Worm (Caenorhabditis elegans) whole organism, L1 larva: ENCODE results near the gene F49E10.2.

ENCODE experiments used
- C04F5.9 ChIP-seq: sonication (generic microtip); optimal IDR thresholded peaks from 2 replicates; lab custom pipeline; 2016; ENCODE audit warnings: missing genetic modification characterization, missing compliant biosample characterization
- C16A3.4 ChIP-seq: fragments of 150-350 bp; optimal IDR thresholded peaks from 2 replicates; lab custom pipeline; 2014; ENCODE audit warnings: missing biosample characterization, missing genetic modification characterization
- F16B12.6 ChIP-seq: fragments of 150-350 bp; optimal IDR thresholded peaks from 2 replicates; lab custom pipeline; 2014; ENCODE audit warnings: missing biosample characterization, missing genetic modification characterization
- aha-1 ChIP-seq: fragments of 150-350 bp; optimal IDR thresholded peaks from 2 replicates; lab custom pipeline; 2014; ENCODE audit warnings: missing biosample characterization, missing genetic modification characterization
- alr-1 ChIP-seq: fragments of 200-800 bp; sonication (Bioruptor generic); optimal IDR thresholded peaks from 2 replicates; lab custom pipeline; 2018; ENCODE audit warnings: borderline replicate concordance, mild to moderate bottlenecking, missing genetic modification characterization, missing compliant biosample characterization
- aly-2 ChIP-seq: fragments of 150-350 bp; optimal IDR thresholded peaks from 2 replicates; lab custom pipeline; 2014; ENCODE audit warnings: missing biosample characterization, missing genetic modification characterization
- ama-1 ChIP-seq: fragments of 150-350 bp; optimal IDR thresholded peaks from 2 replicates; lab custom pipeline; 2014
- ceh-82 ChIP-seq, 3 experiments: fragments of 150-350 bp in 1 of 3; sonication (generic microtip) in 2 of 3; optimal IDR thresholded peaks; 2 replicates each; lab custom pipeline; 2014 to 2017; ENCODE audit warnings: missing biosample characterization in 3 of 3, missing genetic modification characterization in 3 of 3
- ceh-88 ChIP-seq: fragments of 200-800 bp; sonication (Bioruptor generic); IDR thresholded peaks from 2 replicates; pipeline ENCODE4 v1.3.6; 2022; ENCODE audit warnings: missing genetic modification characterization, missing compliant biosample characterization
- ceh-90 ChIP-seq: sonication (generic microtip); optimal IDR thresholded peaks from 2 replicates; lab custom pipeline; 2016; ENCODE audit warnings: missing genetic modification characterization, missing compliant biosample characterization
- ces-1 ChIP-seq: fragments of 150-350 bp; optimal IDR thresholded peaks from 2 replicates; lab custom pipeline; 2014; ENCODE audit warnings: missing biosample characterization, missing genetic modification reagents, missing genetic modification characterization
- dpl-1 ChIP-seq, 3 experiments: fragments of 150-350 bp in 2 of 3; sonication (generic microtip) in 1 of 3; optimal IDR thresholded peaks; 2 replicates each; lab custom pipeline; 2014 to 2017; ENCODE audit warnings: missing biosample characterization in 3 of 3, missing genetic modification characterization in 3 of 3, missing genetic modification reagents in 3 of 3
- efl-3 ChIP-seq: fragments of 200-800 bp; sonication (Bioruptor generic); optimal IDR thresholded peaks from 2 replicates; lab custom pipeline; 2018; ENCODE audit warnings: mild to moderate bottlenecking, missing genetic modification characterization, missing compliant biosample characterization
- egl-27 ChIP-seq, 2 experiments: fragments of 150-350 bp in 1 of 2; sonication (generic microtip); optimal IDR thresholded peaks; 3 replicates each; lab custom pipeline; 2017 to 2018; ENCODE audit warnings: missing biosample characterization in 2 of 2, missing genetic modification characterization in 2 of 2, missing genetic modification reagents in 2 of 2
- ets-5 ChIP-seq: fragments of 200-800 bp; sonication (Bioruptor generic); IDR thresholded peaks from 2 replicates; pipeline ENCODE4 v1.3.6; 2022; ENCODE audit warnings: missing genetic modification characterization, missing compliant biosample characterization
- fkh-10 ChIP-seq: sonication (generic microtip); optimal IDR thresholded peaks from 2 replicates; lab custom pipeline; 2017; ENCODE audit warnings: missing biosample characterization, missing genetic modification reagents, missing genetic modification characterization
- fos-1 ChIP-seq: fragments of 150-350 bp; optimal IDR thresholded peaks from 2 replicates; lab custom pipeline; 2014; ENCODE audit warnings: missing biosample characterization, missing genetic modification characterization
- grh-1 ChIP-seq: fragments of 200-800 bp; sonication (Bioruptor generic); IDR thresholded peaks from 2 replicates; pipeline ENCODE4 v1.3.6; 2022; ENCODE audit warnings: missing genetic modification reagents, missing genetic modification characterization, missing compliant biosample characterization
- hlh-4 ChIP-seq: sonication (generic microtip); optimal IDR thresholded peaks from 2 replicates; lab custom pipeline; 2016; ENCODE audit warnings: mild to moderate bottlenecking, missing genetic modification characterization, missing compliant biosample characterization
- isw-1 ChIP-seq: fragments of 200-800 bp; sonication (Bioruptor generic); IDR thresholded peaks from 2 replicates; pipeline ENCODE4 v1.3.6; 2022; ENCODE audit warnings: missing genetic modification characterization, missing compliant biosample characterization
- lin-13 ChIP-seq: fragments of 150-350 bp; optimal IDR thresholded peaks from 2 replicates; lab custom pipeline; 2014; ENCODE audit warnings: missing biosample characterization, missing genetic modification reagents, missing genetic modification characterization
- lin-14 ChIP-seq: fragments of 200-800 bp; sonication (Bioruptor generic); optimal IDR thresholded peaks from 2 replicates; lab custom pipeline; 2018; ENCODE audit warnings: mild to moderate bottlenecking, missing genetic modification characterization, moderate library complexity, missing compliant biosample characterization
- lin-15B ChIP-seq: fragments of 150-350 bp; sonication (generic microtip); optimal IDR thresholded peaks from 3 replicates; lab custom pipeline; 2014; ENCODE audit warnings: missing biosample characterization, missing genetic modification characterization
- lir-3 ChIP-seq: sonication (generic microtip); optimal IDR thresholded peaks from 2 replicates; lab custom pipeline; 2016; ENCODE audit warnings: mild to moderate bottlenecking, missing genetic modification characterization, moderate library complexity, missing compliant biosample characterization; ENCODE audit not compliant: poor library complexity
- mab-9 ChIP-seq: fragments of 200-800 bp; sonication (Bioruptor generic); IDR thresholded peaks from 2 replicates; pipeline ENCODE4 v1.3.6; 2022; ENCODE audit warnings: missing genetic modification reagents, missing genetic modification characterization, missing compliant biosample characterization
- mef-2 ChIP-seq: fragments of 150-350 bp; optimal IDR thresholded peaks from 2 replicates; lab custom pipeline; 2014; ENCODE audit warnings: missing biosample characterization, missing genetic modification characterization
- mep-1 ChIP-seq: fragments of 150-350 bp; optimal IDR thresholded peaks from 2 replicates; lab custom pipeline; 2014; ENCODE audit warnings: missing biosample characterization, missing genetic modification characterization
- nhr-11 ChIP-seq: fragments of 150-350 bp; optimal IDR thresholded peaks from 2 replicates; lab custom pipeline; 2014; ENCODE audit warnings: missing biosample characterization, missing genetic modification characterization
- nhr-12 ChIP-seq: sonication (generic microtip); optimal IDR thresholded peaks from 2 replicates; lab custom pipeline; 2017; ENCODE audit warnings: missing biosample characterization, missing genetic modification characterization
- nhr-19 ChIP-seq: fragments of 200-800 bp; sonication (Bioruptor generic); conservative IDR thresholded peaks from 2 replicates; pipeline ENCODE4 v1.3.6; 2022; ENCODE audit warnings: missing genetic modification characterization, missing compliant biosample characterization
- nhr-237 ChIP-seq: fragments of 150-350 bp; optimal IDR thresholded peaks from 2 replicates; lab custom pipeline; 2014; ENCODE audit warnings: missing biosample characterization, missing genetic modification characterization
- nhr-47 ChIP-seq: sonication (generic microtip); optimal IDR thresholded peaks from 2 replicates; lab custom pipeline; 2016; ENCODE audit warnings: mild to moderate bottlenecking, missing genetic modification characterization, moderate library complexity, missing compliant biosample characterization
- nhr-84 ChIP-seq: sonication (generic microtip); optimal IDR thresholded peaks from 2 replicates; lab custom pipeline; 2017; ENCODE audit warnings: missing biosample characterization, missing genetic modification characterization
- nhr-85 ChIP-seq: sonication (generic microtip); peaks from one replicate; lab custom pipeline; 2016; ENCODE audit warnings: missing genetic modification characterization, inconsistent platforms, missing compliant biosample characterization
- pax-3 ChIP-seq: fragments of 200-800 bp; sonication (Bioruptor generic); optimal IDR thresholded peaks from 2 replicates; lab custom pipeline; 2018; ENCODE audit warnings: mild to moderate bottlenecking, missing genetic modification characterization, moderate library complexity, missing compliant biosample characterization
- pqm-1 ChIP-seq: sonication (generic microtip); optimal IDR thresholded peaks from 3 replicates; lab custom pipeline; 2017; ENCODE audit warnings: missing biosample characterization, missing genetic modification characterization
- snpc-4 ChIP-seq: fragments of 150-350 bp; optimal IDR thresholded peaks from 2 replicates; lab custom pipeline; 2014; ENCODE audit warnings: missing biosample characterization, missing genetic modification characterization
- sox-4 ChIP-seq: sonication (generic microtip); optimal IDR thresholded peaks from 2 replicates; lab custom pipeline; 2016; ENCODE audit warnings: missing genetic modification characterization, missing compliant biosample characterization
- sptf-1 ChIP-seq: fragments of 150-350 bp; optimal IDR thresholded peaks from 2 replicates; lab custom pipeline; 2014; ENCODE audit warnings: missing biosample characterization, missing genetic modification characterization
- swsn-7 ChIP-seq: sonication (generic microtip); optimal IDR thresholded peaks from 2 replicates; lab custom pipeline; 2016; ENCODE audit warnings: missing genetic modification characterization, missing compliant biosample characterization
- tbx-2 ChIP-seq: sonication (generic microtip); optimal IDR thresholded peaks from 2 replicates; lab custom pipeline; 2016; ENCODE audit warnings: missing genetic modification characterization, missing compliant biosample characterization
- unc-130 ChIP-seq: fragments of 150-350 bp; optimal IDR thresholded peaks from 2 replicates; lab custom pipeline; 2017; ENCODE audit warnings: missing biosample characterization, missing genetic modification characterization, inconsistent platforms
- unc-30 ChIP-seq: sonication (generic microtip); optimal IDR thresholded peaks from 2 replicates; lab custom pipeline; 2017; ENCODE audit warnings: missing biosample characterization, missing genetic modification characterization
- unc-62 ChIP-seq: fragments of 150-350 bp; optimal IDR thresholded peaks from 2 replicates; lab custom pipeline; 2014; ENCODE audit warnings: missing biosample characterization, missing genetic modification reagents, missing genetic modification characterization
- unc-86 ChIP-seq: sonication (generic microtip); optimal IDR thresholded peaks from 2 replicates; lab custom pipeline; 2016; ENCODE audit warnings: missing genetic modification characterization, missing compliant biosample characterization
- unc-98 ChIP-seq: fragments of 200-800 bp; sonication (Bioruptor generic); IDR thresholded peaks from 2 replicates; pipeline ENCODE4 v1.3.6; 2022; ENCODE audit warnings: missing genetic modification characterization, missing compliant biosample characterization
- zag-1 ChIP-seq: fragments of 150-350 bp; optimal IDR thresholded peaks from 2 replicates; lab custom pipeline; 2014; ENCODE audit warnings: missing biosample characterization, missing genetic modification characterization
- zip-4 ChIP-seq: fragments of 200-800 bp; sonication (Bioruptor generic); optimal IDR thresholded peaks from 2 replicates; lab custom pipeline; 2018; ENCODE audit warnings: mild to moderate bottlenecking, missing genetic modification characterization, moderate library complexity, missing compliant biosample characterization
- ztf-11 ChIP-seq, 2 experiments: sonication (generic microtip); optimal IDR thresholded peaks; 2 replicates each; lab custom pipeline; 2016 to 2017; ENCODE audit warnings: missing genetic modification characterization in 2 of 2, missing biosample characterization in 1 of 2, missing compliant biosample characterization in 1 of 2
- ztf-4 ChIP-seq: fragments of 150-350 bp; optimal IDR thresholded peaks from 2 replicates; lab custom pipeline; 2014; ENCODE audit warnings: missing biosample characterization, missing genetic modification characterization

The F49E10.2 gene

ce11 chrX:5875567-5875966 lies 14.6 kb upstream of the F49E10.2 start, which contains the start of gene F49E10.4:
F49E10.4 (plus strand) TSS chrX:5875867.
- no peak for TF ChIP-seq sox-4 (tag; lab: Kevin White, UChicago)
- no peak for TF ChIP-seq lir-3 (tag; lab: Kevin White, UChicago)
- TF ChIP-seq lin-15B (tag; lab: Kevin White, UChicago): no peak
- no peak for TF ChIP-seq mab-9
- no peak for TF ChIP-seq unc-86 (tag; lab: Kevin White, UChicago)

ce11 chrX:5877039-5877438 lies 13.1 kb upstream of the F49E10.2 start:
- TF ChIP-seq fkh-10 (GFP tag; lab: Kevin White, UChicago) (peak; percentile 28), unc-130 (tag; lab: Kevin White, UChicago) (no peak), aha-1 (tag; lab: Kevin White, UChicago) (no peak), lin-14 (GFP tag; lab: Kevin White, UChicago) (peak; percentile 20), nhr-84 (tag; lab: Kevin White, UChicago) (no peak), ama-1 (no peak), ets-5 (GFP tag; lab: Robert Waterston, UW) (no peak), mep-1 (tag; lab: Kevin White, UChicago) (no peak), mab-9 (no peak), zag-1 (tag; lab: Kevin White, UChicago) (no peak), unc-86 (tag; lab: Kevin White, UChicago) (no peak), sptf-1 (tag; lab: Kevin White, UChicago) (no peak), nhr-47 (no peak), nhr-11 (no peak), isw-1 (GFP tag; lab: Robert Waterston, UW) (no peak), nhr-237 (tag; lab: Kevin White, UChicago) (no peak), nhr-85 (no peak)

- TF ChIP-seq ets-5 (GFP tag; lab: Robert Waterston, UW) (no peak), unc-98 (GFP tag; lab: Robert Waterston, UW) (no peak), fos-1 (tag; lab: Kevin White, UChicago) (no peak), unc-30 (tag; lab: Kevin White, UChicago) (no peak), ztf-4 (tag; lab: Kevin White, UChicago) (no peak), hlh-4 (no peak), swsn-7 (no peak), isw-1 (GFP tag; lab: Robert Waterston, UW) (no peak), alr-1 (no peak), lir-3 (tag; lab: Kevin White, UChicago) (no peak), nhr-19 (GFP tag; lab: Robert Waterston, UW) (no peak), nhr-12 (tag; lab: Kevin White, UChicago) (no peak), efl-3 (GFP tag; lab: Kevin White, UChicago) (no peak), F16B12.6 (tag; lab: Kevin White, UChicago) (no peak), snpc-4 (tag; lab: Kevin White, UChicago) (no peak), ceh-82 (tag; optimal IDR thresholded peaks at IDR 0.05; lab: Kevin White, UChicago) (no peak), ces-1 (GFP tag; lab: Kevin White, UChicago) (no peak), ceh-90 (no peak), mef-2 (tag; lab: Kevin White, UChicago) (no peak), aly-2 (tag; lab: Kevin White, UChicago) (no peak)
Measured at ce11 chrX:5885565-5885964, 4.6 kb upstream of the F49E10.2 start, which contains the start of gene flp-7. flp-7 (plus strand) TSS chrX:5885865.

ce11 chrX:5896001-5896400 lies 5.8 kb downstream of the F49E10.2 start:
- peak; percentile 72 for TF ChIP-seq lin-14 (GFP tag; lab: Kevin White, UChicago)
- TF ChIP-seq zip-4 (GFP tag; lab: Kevin White, UChicago): no peak
- no peak for TF ChIP-seq lin-13 (GFP tag; lab: Kevin White, UChicago)
- TF ChIP-seq pax-3: no peak
- TF ChIP-seq unc-62: no peak
- TF ChIP-seq pqm-1 (tag; lab: Kevin White, UChicago): no peak
- no peak for TF ChIP-seq C16A3.4 (tag; lab: Kevin White, UChicago)
- no peak for TF ChIP-seq grh-1 (GFP tag; lab: Robert Waterston, UW)
- TF ChIP-seq ztf-11 (tag; optimal IDR thresholded peaks at IDR 0.05; lab: Kevin White, UChicago): no peak
- TF ChIP-seq unc-98 (GFP tag; lab: Robert Waterston, UW): no peak
- TF ChIP-seq dpl-1 (GFP tag; optimal IDR thresholded peaks at IDR 0.05; lab: Kevin White, UChicago): no peak
- no peak for TF ChIP-seq egl-27 (tag; optimal IDR thresholded peaks at IDR 0.05; lab: Kevin White, UChicago)
- TF ChIP-seq nhr-11: no peak
- TF ChIP-seq ceh-88 (GFP tag; lab: Robert Waterston, UW): no peak
- peak; percentile 95 for TF ChIP-seq fkh-10 (GFP tag; lab: Kevin White, UChicago)
- no peak for TF ChIP-seq aha-1 (tag; lab: Kevin White, UChicago)
- no peak for TF ChIP-seq C04F5.9 (tag; lab: Kevin White, UChicago)
- TF ChIP-seq tbx-2: peak; percentile 51
